Worm (Caenorhabditis elegans): ENCODE measurements around the gene sym-3.

sym-3 gene

DNA sequence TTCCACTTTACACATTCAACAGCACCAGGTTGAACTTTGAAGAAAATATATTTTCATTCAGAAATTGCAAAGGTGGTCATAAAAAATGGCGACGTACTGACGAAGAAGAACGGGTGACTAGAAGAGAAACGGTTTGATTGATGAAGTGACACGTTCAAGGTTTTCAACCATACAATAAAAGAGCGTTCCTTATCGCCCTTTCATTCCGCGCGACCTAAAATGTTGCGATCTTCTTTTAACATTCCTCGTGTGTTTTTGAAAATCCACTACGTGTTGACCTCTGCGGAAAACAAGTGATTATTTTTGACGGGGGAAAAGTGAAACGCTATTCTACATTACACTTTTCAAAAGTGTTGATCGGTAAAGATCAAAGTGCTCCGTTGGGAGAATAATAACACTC lies 54.5 kb downstream of the sym-3 start:
- TF ChIP-seq sptf-2 (GFP tag; optimal IDR thresholded peaks at IDR 0.05) (no peak), mxl-1 (tag; optimal IDR thresholded peaks at IDR 0.05) (no peak), sdz-38 (tag; optimal IDR thresholded peaks at IDR 0.05) (no peak)
